Worm (Caenorhabditis elegans): ENCODE results near the gene T24F1.4.

DNA sequence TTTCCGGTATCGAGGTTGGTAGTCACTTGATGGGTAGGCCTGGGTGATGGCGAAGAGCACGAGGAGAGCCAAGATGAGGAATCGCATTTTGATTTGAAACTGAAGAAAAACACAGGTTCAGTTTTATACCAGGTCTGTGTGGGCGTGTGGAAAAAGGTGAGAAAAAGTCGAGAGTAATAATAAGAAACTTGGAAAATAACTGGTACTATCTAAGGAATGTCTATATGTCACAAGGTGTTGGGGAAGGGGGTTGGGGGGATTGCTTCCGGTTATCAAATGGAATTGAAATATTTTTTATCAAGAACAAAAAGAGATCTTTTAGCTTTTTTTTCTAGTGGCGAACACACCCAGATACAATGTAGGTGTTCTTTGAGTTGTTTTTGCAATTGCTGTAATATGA is 5.5 kb upstream of the T24F1.4 start, which contains the start of gene nlp-51:
- TF ChIP-seq dox-1 (GFP tag; IDR thresholded peaks at IDR 0.05) (no peak), unc-62 (GFP tag; optimal IDR thresholded peaks at IDR 0.05) (no peak), snpc-3.4 (tag; optimal IDR thresholded peaks at IDR 0.05) (no peak), cebp-1 (GFP tag; IDR thresholded peaks at IDR 0.05) (no peak), cebp-1 (tag; optimal IDR thresholded peaks at IDR 0.05) (no peak), repo-1 (tag; optimal IDR thresholded peaks at IDR 0.05) (no peak), dpl-1 (GFP tag; optimal IDR thresholded peaks at IDR 0.05) (no peak), D2030.7 (GFP tag; IDR thresholded peaks at IDR 0.05) (no peak), Y53F4B.3 (GFP tag; IDR thresholded peaks at IDR 0.05) (no peak), egl-44 (GFP tag; IDR thresholded peaks at IDR 0.05) (no peak), sea-2 (GFP tag; IDR thresholded peaks at IDR 0.05) (no peak)
